Worm (Caenorhabditis elegans) whole organism, young adult: ENCODE results near the gene sre-43.
A peak's percentile ranks its signal among the peaks of the same experiment; 100 is the strongest.

Experiments
- F33H1.4 ChIP-seq: fragments of 200-800 bp; sonication (Bioruptor generic); IDR thresholded peaks from 2 replicates; pipeline ENCODE4 v1.3.6; 2022; ENCODE audit warnings: missing genetic modification reagents, missing genetic modification characterization, missing compliant biosample characterization
- F37B4.10 ChIP-seq: fragments of 200-800 bp; sonication (Bioruptor generic); IDR thresholded peaks from 2 replicates; pipeline ENCODE4 v1.3.6; 2022; ENCODE audit warnings: missing genetic modification characterization, missing compliant biosample characterization
- F55B11.4 ChIP-seq: sonication (generic microtip); optimal IDR thresholded peaks from 2 replicates; lab custom pipeline; 2016; ENCODE audit warnings: missing compliant biosample characterization, missing genetic modification characterization, borderline replicate concordance; ENCODE audit not compliant: insufficient read depth
- F57A8.1 ChIP-seq: fragments of 200-800 bp; sonication (Bioruptor generic); optimal IDR thresholded peaks from 2 replicates; lab custom pipeline; 2018; ENCODE audit warnings: mild to moderate bottlenecking, missing genetic modification characterization, moderate library complexity, missing compliant biosample characterization
- F57C9.4 ChIP-seq: sonication (generic microtip); optimal IDR thresholded peaks from 2 replicates; lab custom pipeline; 2017; ENCODE audit warnings: mild to moderate bottlenecking, missing genetic modification characterization, missing compliant biosample characterization
- K12H6.12 ChIP-seq: fragments of 200-800 bp; sonication (Bioruptor generic); optimal IDR thresholded peaks from 2 replicates; lab custom pipeline; 2018; ENCODE audit warnings: mild to moderate bottlenecking, missing genetic modification characterization, missing compliant biosample characterization
- T26A5.8 ChIP-seq: sonication (generic microtip); optimal IDR thresholded peaks from 2 replicates; lab custom pipeline; 2016; ENCODE audit warnings: missing genetic modification characterization, missing compliant biosample characterization
- akir-1 ChIP-seq: fragments of 200-800 bp; sonication (Bioruptor generic); optimal IDR thresholded peaks from 2 replicates; lab custom pipeline; 2018; ENCODE audit warnings: mild to moderate bottlenecking, missing genetic modification characterization, moderate library complexity, missing compliant biosample characterization
- athp-1 ChIP-seq: sonication (generic microtip); optimal IDR thresholded peaks from 2 replicates; lab custom pipeline; 2017; ENCODE audit warnings: mild to moderate bottlenecking, missing genetic modification characterization, missing compliant biosample characterization
- attf-3 ChIP-seq: fragments of 200-800 bp; sonication (Bioruptor generic); conservative IDR thresholded peaks from 2 replicates; pipeline ENCODE4 v1.3.6; 2022; ENCODE audit warnings: missing genetic modification reagents, missing genetic modification characterization, missing compliant biosample characterization
- cebp-2 ChIP-seq: fragments of 200-800 bp; sonication (Bioruptor generic); IDR thresholded peaks from 2 replicates; pipeline ENCODE4 v1.3.6; 2022; ENCODE audit warnings: missing genetic modification characterization, missing compliant biosample characterization
- ceh-100 ChIP-seq: fragments of 200-800 bp; sonication (Bioruptor generic); IDR thresholded peaks from 2 replicates; pipeline ENCODE4 v1.3.6; 2022; ENCODE audit warnings: missing genetic modification reagents, missing genetic modification characterization, missing compliant biosample characterization
- egrh-3 ChIP-seq: fragments of 200-800 bp; sonication (Bioruptor generic); IDR thresholded peaks from 2 replicates; pipeline ENCODE4 v1.3.6; 2022; ENCODE audit warnings: missing genetic modification reagents, missing genetic modification characterization, missing compliant biosample characterization
- hmg-1.2 ChIP-seq: fragments of 200-800 bp; sonication (Bioruptor generic); IDR thresholded peaks from 2 replicates; pipeline ENCODE4 v1.3.6; 2022; ENCODE audit warnings: missing genetic modification reagents, missing genetic modification characterization, missing compliant biosample characterization
- hmg-20 ChIP-seq: fragments of 200-800 bp; sonication (Bioruptor generic); IDR thresholded peaks from 2 replicates; pipeline ENCODE4 v1.3.6; 2022; ENCODE audit warnings: missing genetic modification reagents, missing genetic modification characterization, missing compliant biosample characterization
- lin-40 ChIP-seq: sonication (generic microtip); optimal IDR thresholded peaks from 2 replicates; lab custom pipeline; 2016; ENCODE audit warnings: missing genetic modification characterization, mild to moderate bottlenecking, missing compliant biosample characterization, missing genotype, missing genetic modification reagents
- lsy-27 ChIP-seq: sonication (generic microtip); optimal IDR thresholded peaks from 2 replicates; lab custom pipeline; 2017; ENCODE audit warnings: missing genetic modification characterization, mild to moderate bottlenecking, missing compliant biosample characterization, antibody characterized with exemption, missing genotype, borderline replicate concordance; ENCODE audit not compliant: insufficient read depth
- mcd-1 ChIP-seq: fragments of 200-800 bp; sonication (Bioruptor generic); IDR thresholded peaks from 2 replicates; pipeline ENCODE4 v1.3.6; 2022; ENCODE audit warnings: missing genetic modification reagents, missing genetic modification characterization, missing compliant biosample characterization
- nfyb-1 ChIP-seq: fragments of 200-800 bp; sonication (Bioruptor generic); IDR thresholded peaks from 2 replicates; pipeline ENCODE4 v1.3.6; 2022; ENCODE audit warnings: missing genetic modification reagents, missing genetic modification characterization, missing compliant biosample characterization
- nhr-80 ChIP-seq: sonication (generic microtip); optimal IDR thresholded peaks from 2 replicates; lab custom pipeline; 2016; ENCODE audit warnings: missing genetic modification characterization, missing compliant biosample characterization
- repo-1 ChIP-seq: sonication (generic microtip); optimal IDR thresholded peaks from 2 replicates; lab custom pipeline; 2017; ENCODE audit warnings: mild to moderate bottlenecking, missing genetic modification characterization, missing compliant biosample characterization
- rpc-1 ChIP-seq, 2 experiments: fragments of 150-350 bp in 1 of 2; sonication (generic microtip) in 1 of 2; optimal IDR thresholded peaks; 2 replicates each; lab custom pipeline; 2014 to 2018; ENCODE audit warnings: missing biosample characterization in 1 of 2, missing genetic modification characterization in 1 of 2, missing genetic modification reagents in 1 of 2, missing genotype in 1 of 2
- sdz-38 ChIP-seq: sonication (generic microtip); optimal IDR thresholded peaks from 2 replicates; lab custom pipeline; 2016; ENCODE audit warnings: missing genotype, missing genetic modification characterization, missing compliant biosample characterization
- snpc-3.4 ChIP-seq: sonication (generic microtip); optimal IDR thresholded peaks from 2 replicates; lab custom pipeline; 2017; ENCODE audit warnings: missing genetic modification characterization, mild to moderate bottlenecking, missing compliant biosample characterization, antibody characterized with exemption, moderate library complexity, missing genotype, missing genetic modification reagents
- snpc-4 ChIP-seq, 5 experiments: fragments of 150-350 bp in 1 of 5; sonication (generic microtip) in 4 of 5; optimal IDR thresholded peaks; 2 replicates each; lab custom pipeline; 2014 to 2018; ENCODE audit warnings: missing genetic modification characterization in 5 of 5, missing biosample characterization in 3 of 5, antibody characterized with exemption in 2 of 5, mild to moderate bottlenecking in 2 of 5, missing compliant biosample characterization in 2 of 5, missing genotype in 2 of 5, moderate library complexity in 2 of 5, missing genetic modification reagents in 1 of 5
- xnd-1 ChIP-seq: sonication (generic microtip); optimal IDR thresholded peaks from 2 replicates; lab custom pipeline; 2016; ENCODE audit warnings: missing genotype, missing genetic modification reagents, missing genetic modification characterization, missing compliant biosample characterization
- ztf-22 ChIP-seq: fragments of 200-800 bp; sonication (Bioruptor generic); optimal IDR thresholded peaks from 2 replicates; lab custom pipeline; 2018; ENCODE audit warnings: mild to moderate bottlenecking, missing genetic modification characterization, moderate library complexity, missing compliant biosample characterization

The sre-43 gene

DNA sequence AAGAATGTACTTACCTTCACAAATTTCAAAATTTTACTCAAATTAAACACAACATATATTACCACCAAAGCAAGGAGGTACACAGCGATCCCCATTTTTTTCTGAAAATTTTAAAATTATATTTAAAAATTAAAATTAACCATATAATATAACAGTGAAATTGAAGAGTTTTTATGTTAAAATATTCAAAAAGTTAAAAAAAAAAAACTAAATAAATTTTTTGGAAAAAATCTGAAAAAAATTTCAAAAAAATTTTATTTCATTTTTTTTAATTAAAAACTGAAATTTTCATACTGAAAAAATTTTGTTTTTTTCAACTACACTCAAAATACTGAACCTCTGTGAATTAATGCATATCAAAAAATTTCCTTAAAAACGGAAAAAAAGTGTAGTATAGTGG lies 48.0 kb upstream of the sre-43 start, which contains the start of gene cyp-37A1 (continued):
- no peak for TF ChIP-seq nfyb-1 (GFP tag; lab: Robert Waterston, UW)

DNA sequence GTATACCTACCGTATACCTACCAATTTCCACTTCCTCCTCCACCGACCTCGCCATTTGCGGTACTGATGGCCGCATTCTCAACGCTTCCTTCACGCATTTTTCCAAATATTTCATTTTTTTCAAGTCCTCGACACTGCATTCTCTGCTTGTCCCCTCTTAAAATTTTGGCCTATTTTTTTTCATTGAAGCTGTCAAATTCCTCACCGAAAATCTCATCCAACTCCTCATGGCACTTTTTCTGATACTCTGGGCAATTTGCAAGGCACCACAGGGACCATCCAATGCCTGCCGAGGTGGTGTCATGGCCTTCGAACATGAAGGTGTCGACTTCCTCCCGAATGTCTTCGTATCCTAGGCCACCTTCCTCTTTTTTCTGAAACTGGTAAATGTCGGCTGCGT lies 45.8 kb upstream of the sre-43 start:
- TF ChIP-seq mcd-1 (GFP tag; lab: Robert Waterston, UW) (no peak), F37B4.10 (GFP tag; lab: Robert Waterston, UW) (0 out of 2 replicates have a peak, but pooled peaks have one; percentile 48)

DNA sequence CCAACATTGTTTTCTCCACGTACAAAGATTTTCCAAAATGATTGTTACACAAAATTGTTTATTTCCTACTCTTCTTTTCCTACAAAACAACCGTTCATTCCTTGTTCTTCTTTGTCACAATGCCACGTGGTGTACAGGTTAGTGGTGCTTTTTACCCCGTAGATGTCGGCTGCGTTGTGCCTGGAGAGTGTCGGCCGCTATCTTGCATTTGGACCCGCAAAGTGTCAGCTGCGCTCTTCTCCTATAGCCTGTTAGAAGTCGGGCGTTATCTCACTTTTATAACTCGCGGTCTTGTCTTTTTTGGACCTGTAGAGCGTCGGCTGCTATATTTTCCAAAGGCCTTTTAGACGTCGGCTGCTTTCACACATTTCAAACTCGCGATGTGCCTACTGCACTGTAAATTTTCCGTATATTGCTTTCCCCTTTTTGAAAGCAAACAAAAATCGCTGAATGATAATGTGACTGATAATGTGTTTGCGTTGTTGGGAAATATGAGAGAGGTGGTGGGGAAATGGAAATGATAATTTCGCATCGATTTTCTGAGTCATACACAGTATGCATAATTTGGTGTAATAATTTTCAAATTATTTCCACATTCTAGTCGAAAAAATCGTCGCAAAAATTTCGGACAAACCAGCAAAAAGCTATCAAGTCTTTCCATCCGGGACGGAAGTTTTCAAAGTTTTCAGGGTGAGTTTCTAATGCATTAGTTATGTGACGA lies 41.9 kb upstream of the sre-43 start, which contains the start of gene F01D5.8:
Gene F01D5.8 (plus strand): TSS at position 51 of the 721 bp plus-strand sequence.
- TF ChIP-seq xnd-1 (tag; lab: Kevin White, UChicago) (no peak), cebp-2 (GFP tag; lab: Robert Waterston, UW) (no peak), snpc-4 (GFP tag; optimal IDR thresholded peaks at IDR 0.05; lab: Kevin White, UChicago) (no peak), snpc-4 (tag; optimal IDR thresholded peaks at IDR 0.05; lab: Kevin White, UChicago) (peak; percentile 35 to 87 (median 74)), nhr-80 (tag; lab: Kevin White, UChicago) (peak; percentile 59), akir-1 (GFP tag; lab: Kevin White, UChicago) (no peak), hmg-20 (GFP tag; lab: Robert Waterston, UW) (no peak)

DNA sequence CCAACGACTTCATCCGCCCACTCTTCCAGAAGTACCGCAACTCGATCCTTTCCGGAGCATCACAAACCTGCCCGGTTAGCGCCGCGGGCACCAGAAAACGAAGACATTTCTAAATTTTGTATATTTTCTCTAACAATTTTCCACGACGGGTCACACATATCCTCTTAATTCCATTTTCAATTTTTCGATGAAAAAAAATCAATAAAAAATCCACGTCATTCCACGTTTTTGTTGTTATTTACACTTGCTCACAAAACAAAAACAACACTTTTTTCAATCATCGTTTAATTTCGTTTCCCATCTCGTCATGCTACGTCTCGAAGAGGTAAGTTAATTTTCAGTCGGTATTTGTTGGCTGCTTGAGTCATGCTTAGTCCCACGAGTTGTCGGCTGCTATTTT lies 39.5 kb upstream of the sre-43 start, which contains the start of gene F01D5.7:
Gene F01D5.7 (plus strand): TSS at position 301 of the 400 bp plus-strand sequence.
- TF ChIP-seq F55B11.4 (tag; lab: Kevin White, UChicago) (no peak), athp-1 (tag; lab: Kevin White, UChicago) (no peak), rpc-1 (optimal IDR thresholded peaks at IDR 0.05; lab: Kevin White, UChicago) (no peak), rpc-1 (tag; optimal IDR thresholded peaks at IDR 0.05; lab: Kevin White, UChicago) (no peak), F57A8.1 (no peak), sdz-38 (tag; lab: Kevin White, UChicago) (no peak), F57C9.4 (no peak), lin-40 (tag; lab: Kevin White, UChicago) (no peak), attf-3 (GFP tag; lab: Robert Waterston, UW) (no peak)

DNA sequence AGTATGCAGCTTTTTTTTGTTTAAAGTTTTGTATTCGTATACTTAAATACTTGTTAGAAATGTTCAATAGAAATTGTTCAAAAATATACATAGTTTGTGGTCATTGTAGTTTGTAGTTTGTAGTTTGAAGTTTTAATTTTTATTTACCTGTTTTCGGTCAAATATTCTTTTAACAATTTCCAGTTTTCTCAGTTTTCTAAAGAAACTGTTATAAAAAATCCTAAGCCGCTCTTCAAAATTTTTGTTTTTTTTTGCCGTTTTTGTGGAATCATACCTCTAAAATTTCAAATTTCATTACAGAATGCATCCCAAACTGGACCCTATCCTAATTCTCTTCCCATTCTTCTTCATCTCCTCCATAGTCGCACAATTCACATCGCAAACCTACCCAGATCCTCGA lies 37.3 kb upstream of the sre-43 start, which contains the start of gene F01D5.6:
Gene F01D5.6 (plus strand): TSS at position 301 of the 400 bp plus-strand sequence.
- TF ChIP-seq egrh-3 (GFP tag; lab: Robert Waterston, UW) = no peak
- no peak for TF ChIP-seq ztf-22 (GFP tag; lab: Kevin White, UChicago)
- TF ChIP-seq F33H1.4 (GFP tag; lab: Robert Waterston, UW) = no peak
- TF ChIP-seq repo-1 (tag; lab: Kevin White, UChicago) = no peak
- no peak for TF ChIP-seq snpc-3.4
- no peak for TF ChIP-seq ceh-100 (GFP tag; lab: Robert Waterston, UW)
- TF ChIP-seq K12H6.12 (tag; lab: Kevin White, UChicago) = no peak
- no peak for TF ChIP-seq F37B4.10 (GFP tag; lab: Robert Waterston, UW)
- no peak for TF ChIP-seq akir-1 (GFP tag; lab: Kevin White, UChicago)
- no peak for TF ChIP-seq F57C9.4
- TF ChIP-seq lsy-27 (tag; lab: Kevin White, UChicago) = no peak
- no peak for TF ChIP-seq T26A5.8 (tag; lab: Kevin White, UChicago)

DNA sequence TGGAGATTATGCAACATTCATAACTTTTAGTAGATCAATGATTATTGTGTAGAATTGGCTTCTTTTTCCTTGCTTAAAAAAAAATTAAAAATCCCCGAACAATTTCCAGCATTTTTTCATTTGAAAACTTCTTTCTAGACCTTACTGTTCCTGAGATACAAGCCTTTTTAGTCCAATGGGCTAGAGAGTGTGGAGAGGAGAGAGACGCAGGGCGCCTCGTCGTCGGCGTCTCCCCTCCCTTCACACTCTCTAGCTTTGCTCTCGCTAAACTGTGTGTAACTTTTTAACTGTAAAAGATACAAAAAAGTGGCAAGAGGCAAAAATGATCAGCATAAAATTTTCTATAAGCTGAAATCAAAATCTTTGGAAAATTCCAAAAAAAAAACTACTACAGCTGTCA lies 36.3 kb upstream of the sre-43 start:
- TF ChIP-seq hmg-20 (GFP tag; lab: Robert Waterston, UW) = no peak
- TF ChIP-seq hmg-1.2 (GFP tag; lab: Robert Waterston, UW) = peak; percentile 62
